Worm (Caenorhabditis elegans): ENCODE results near the gene spe-6.

- TF ChIP-seq unc-62 (GFP tag; optimal IDR thresholded peaks at IDR 0.05 in 1 of 2) (peak in 1 of 2 experiments; percentile 27), unc-62 (tag; optimal IDR thresholded peaks at IDR 0.05) (no peak), F49E8.2 (tag; optimal IDR thresholded peaks at IDR 0.05; ENCODE audit: borderline replicate concordance) (no peak), pqm-1 (tag; optimal IDR thresholded peaks at IDR 0.05) (no peak)
These were observed 38.7 kb upstream of the spe-6 start for ce11 chrIII:11466420-11467188.
